Worm (Caenorhabditis elegans) whole organism, midembryonic: ENCODE measurements around the gene fbxa-208.

Experiments used
- T22C8.4 ChIP-seq: fragments of 200-800 bp; sonication (Bioruptor generic); IDR thresholded peaks from 2 replicates; pipeline ENCODE4 v1.3.6; 2022; ENCODE audit warnings: missing genetic modification characterization, missing compliant biosample characterization
- cog-1 ChIP-seq: sonication (generic microtip); optimal IDR thresholded peaks from 2 replicates; lab custom pipeline; 2016; ENCODE audit warnings: missing genetic modification characterization, missing compliant biosample characterization
- flt-1 ChIP-seq: fragments of 200-800 bp; sonication (Bioruptor generic); IDR thresholded peaks from 2 replicates; pipeline ENCODE4 v1.3.6; 2022; ENCODE audit warnings: missing genetic modification characterization, missing compliant biosample characterization
- klf-2 ChIP-seq: fragments of 200-800 bp; sonication (Bioruptor generic); conservative IDR thresholded peaks from 2 replicates; pipeline ENCODE4 v1.3.6; 2022; ENCODE audit warnings: missing genetic modification reagents, missing genetic modification characterization, missing compliant biosample characterization
- med-1 ChIP-seq: sonication (generic microtip); optimal IDR thresholded peaks from 2 replicates; lab custom pipeline; 2017; ENCODE audit warnings: missing genetic modification characterization, mild to moderate bottlenecking, missing compliant biosample characterization, antibody characterized with exemption, missing genetic modification reagents; ENCODE audit not compliant: insufficient read depth
- ref-1 ChIP-seq: fragments of 200-800 bp; sonication (Bioruptor generic); conservative IDR thresholded peaks from 2 replicates; pipeline ENCODE4 v1.3.6; 2022; ENCODE audit warnings: missing genetic modification reagents, missing genetic modification characterization, missing compliant biosample characterization
- tab-1 ChIP-seq: fragments of 200-800 bp; sonication (Bioruptor generic); IDR thresholded peaks from 2 replicates; pipeline ENCODE4 v1.3.6; 2022; ENCODE audit warnings: missing genetic modification characterization, missing compliant biosample characterization
- ztf-23 ChIP-seq: fragments of 200-800 bp; sonication (Bioruptor generic); IDR thresholded peaks from 2 replicates; pipeline ENCODE4 v1.3.6; 2022; ENCODE audit warnings: missing genetic modification reagents, missing genetic modification characterization, missing compliant biosample characterization
- ztf-29 ChIP-seq: fragments of 200-800 bp; sonication (Bioruptor generic); IDR thresholded peaks from 2 replicates; pipeline ENCODE4 v1.3.6; 2022; ENCODE audit warnings: missing genetic modification reagents, missing genetic modification characterization, missing compliant biosample characterization

DNA sequence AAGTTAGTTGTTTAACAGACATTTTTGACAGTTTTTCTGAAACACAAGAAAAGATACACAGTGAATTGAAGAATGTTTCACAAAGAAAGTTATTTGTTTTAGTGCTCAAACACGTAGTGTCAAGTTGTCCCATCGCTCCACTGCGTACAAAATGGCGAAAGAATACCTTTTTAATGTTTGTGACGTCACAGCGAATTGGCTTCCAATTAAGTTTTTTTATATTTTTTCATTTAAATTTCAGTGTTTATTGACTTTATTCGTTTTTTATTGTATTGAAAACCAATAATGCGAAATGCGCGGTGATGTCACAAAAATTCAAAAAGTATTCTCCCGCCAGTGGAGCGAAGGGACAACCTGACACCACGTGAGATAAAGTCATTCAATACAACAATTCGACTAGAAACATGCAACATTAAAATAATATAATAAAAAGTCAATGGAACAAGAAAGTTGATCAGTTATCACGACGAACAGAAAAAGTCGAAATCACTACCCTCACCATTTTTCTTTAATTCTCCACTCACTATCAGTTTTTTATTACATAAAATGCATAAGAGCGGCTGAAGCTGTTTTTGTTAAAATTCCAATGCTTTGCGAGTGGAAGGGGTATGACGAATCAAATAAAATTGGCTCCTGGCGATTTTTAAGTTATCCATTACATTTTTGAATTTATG lies 17.2 kb downstream of the fbxa-208 start, which contains the start of gene fbxa-29:
- TF ChIP-seq T22C8.4 (GFP tag; lab: Robert Waterston, UW) = no peak
- no peak for TF ChIP-seq flt-1 (GFP tag; lab: Robert Waterston, UW)
- TF ChIP-seq ztf-29 (GFP tag; lab: Robert Waterston, UW) = no peak
- TF ChIP-seq klf-2 (GFP tag; lab: Robert Waterston, UW) = no peak
- no peak for TF ChIP-seq med-1
- TF ChIP-seq ztf-23 (GFP tag; lab: Robert Waterston, UW) = no peak
- TF ChIP-seq tab-1 (GFP tag; lab: Robert Waterston, UW) = no peak
- TF ChIP-seq cog-1 (tag; lab: Kevin White, UChicago) = no peak
- TF ChIP-seq ref-1 (GFP tag; lab: Robert Waterston, UW) = no peak
